Fruit fly (Drosophila melanogaster): ENCODE data around the gene PolI.
A peak's percentile ranks its signal among the peaks of the same experiment; 100 is the strongest.

Gene PolI

DNA sequence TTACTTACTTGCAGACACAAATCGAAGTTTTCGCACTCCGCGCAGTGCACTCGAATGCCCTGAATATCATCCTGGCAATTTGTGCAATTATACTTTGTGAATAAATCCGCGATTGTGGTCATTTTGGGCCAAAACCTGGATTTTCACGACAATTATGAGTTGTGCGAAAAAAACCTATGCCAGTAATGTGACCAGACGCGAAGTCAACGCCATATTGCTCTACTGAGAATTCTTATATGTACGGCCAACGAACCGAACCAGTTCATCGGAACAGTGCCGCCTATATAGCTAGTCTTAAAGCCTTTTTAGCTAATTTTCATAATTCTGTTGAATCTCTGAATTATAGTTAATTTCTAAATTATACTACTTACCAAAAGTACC lies 7.0 kb downstream of the PolI start, which contains the start of gene Ada2b (continued):
- TF ChIP-seq Bgb (GFP tag; IDR thresholded peaks at IDR 0.05; ENCODE audit: partially characterized antibody) (peak; percentile 47), ato (GFP tag; IDR thresholded peaks at IDR 0.05; ENCODE audit: partially characterized antibody) (peak; percentile 29; the same call in 1 of the 2 replicates), row (GFP tag; IDR thresholded peaks at IDR 0.05) (peak; percentile 64), BEAF-32 (GFP tag; optimal IDR thresholded peaks at IDR 0.05) (peak; percentile 58), Atf6 (GFP tag; IDR thresholded peaks at IDR 0.05) (0 out of 2 replicates have a peak, but pooled peaks have one; percentile 6), CG13296 (GFP tag; optimal IDR thresholded peaks at IDR 0.05) (no peak), Scr (GFP tag; IDR thresholded peaks at IDR 0.05; ENCODE audit: partially characterized antibody) (peak; percentile 45), Sry-δ (GFP tag; optimal IDR thresholded peaks at IDR 0.05) (peak; percentile 18), CG16813 (GFP tag; IDR thresholded peaks at IDR 0.05; ENCODE audit: partially characterized antibody) (peak; percentile 41; the same call in 1 of the 3 replicates), YL-1 (GFP tag; optimal IDR thresholded peaks at IDR 0.05) (peak; percentile 89), CG31441 (GFP tag; IDR thresholded peaks at IDR 0.05) (0 out of 2 replicates have a peak, but pooled peaks have one; percentile 4), Chrac-16 (GFP tag; optimal IDR thresholded peaks at IDR 0.05) (no peak), CG4617 (GFP tag; optimal IDR thresholded peaks at IDR 0.05; ENCODE audit: borderline replicate concordance) (peak; percentile 92), CG14667 (GFP tag; IDR thresholded peaks at IDR 0.05) (no peak), stwl (tag; optimal IDR thresholded peaks at IDR 0.05) (peak; percentile 57), CG9797 (GFP tag; optimal IDR thresholded peaks at IDR 0.05) (peak; percentile 86), CG1603 (tag; optimal IDR thresholded peaks at IDR 0.05) (peak; percentile 32), CG13287 (GFP tag; IDR thresholded peaks at IDR 0.05; ENCODE audit: partially characterized antibody) (peak; percentile 35; the same call in 1 of the 2 replicates), CG17612 (GFP tag; IDR thresholded peaks at IDR 0.05) (no peak), rib (GFP tag; IDR thresholded peaks at IDR 0.05) (peak; percentile 32; the same call in 1 of the 2 replicates), CG15514 (GFP tag; optimal IDR thresholded peaks at IDR 0.05) (peak; percentile 99), CG3847 (GFP tag; IDR thresholded peaks at IDR 0.05) (no peak), cg (GFP tag; optimal IDR thresholded peaks at IDR 0.05) (peak; percentile 86), MBD-R2 (GFP tag; IDR thresholded peaks at IDR 0.05) (peak; percentile 48; the same call in 1 of the 2 replicates), phol (tag; optimal IDR thresholded peaks at IDR 0.05) (peak; percentile 99), CG11695 (GFP tag; IDR thresholded peaks at IDR 0.05) (no peak), CG15479 (GFP tag; optimal IDR thresholded peaks at IDR 0.05) (peak; percentile 40), al (GFP tag; IDR thresholded peaks at IDR 0.05) (no peak), luna (GFP tag; optimal IDR thresholded peaks at IDR 0.05) (no peak), lov (optimal IDR thresholded peaks at IDR 0.05) (no peak), lov (GFP tag; IDR thresholded peaks at IDR 0.05) (0 out of 3 replicates have a peak, but pooled peaks have one; percentile 2), CG34422 (GFP tag; IDR thresholded peaks at IDR 0.05) (peak; percentile 49; the same call in 2 of the 3 replicates), CG14050 (GFP tag; IDR thresholded peaks at IDR 0.05) (no peak), CG6791 (GFP tag; IDR thresholded peaks at IDR 0.05; ENCODE audit: partially characterized antibody) (peak; percentile 34; the same call in 1 of the 3 replicates), pzg (GFP tag; optimal IDR thresholded peaks at IDR 0.05) (peak; percentile 73), nerfin-2 (GFP tag; IDR thresholded peaks at IDR 0.05; ENCODE audit: partially characterized antibody) (peak; percentile 31; the same call in 1 of the 2 replicates), CG30020 (tag; optimal IDR thresholded peaks at IDR 0.05) (peak; percentile 25)

DNA sequence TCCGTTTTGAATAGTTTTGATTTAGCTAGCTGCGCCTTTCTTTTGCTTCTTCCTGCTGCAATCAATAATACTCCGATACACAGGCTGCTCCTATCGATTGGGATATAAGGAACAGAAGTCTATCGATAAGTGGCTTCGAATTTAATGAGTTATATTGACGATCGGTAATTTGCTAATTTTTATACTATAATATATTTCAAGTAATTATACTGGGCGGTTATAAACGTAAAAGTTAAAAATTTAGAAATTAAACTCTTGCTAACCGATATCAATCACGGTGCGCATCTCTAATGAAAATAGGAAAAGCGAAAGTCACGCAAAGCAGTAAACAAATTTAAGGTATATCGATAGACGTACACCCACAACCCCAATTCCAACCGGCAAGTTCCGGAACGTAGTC lies 10.4 kb downstream of the PolI start, which contains the start of the genes CG9636, CG18749 and CG33722:
TSS of gene CG9636 (minus strand) at position 73 of the 400 bp plus-strand sequence.
TSS of gene CG18749 (plus strand) at position 336 of the 400 bp plus-strand sequence.
TSS of gene CG33722 (plus strand) at position 336 of the 400 bp plus-strand sequence.
- TF ChIP-seq tap (tag; optimal IDR thresholded peaks at IDR 0.05) (peak; percentile 63), ara (GFP tag; IDR thresholded peaks at IDR 0.05) (peak; percentile 43; the same call in 1 of the 2 replicates), jing (GFP tag; optimal IDR thresholded peaks at IDR 0.05) (no peak), pan (optimal IDR thresholded peaks at IDR 0.05) (no peak), pan (GFP tag; optimal IDR thresholded peaks at IDR 0.05 in 1 of 2, IDR thresholded peaks at IDR 0.05 in 1 of 2) (peak in 1 of 2 experiments; percentile 66), phol (tag; optimal IDR thresholded peaks at IDR 0.05) (peak; percentile 73), Ptx1 (GFP tag; IDR thresholded peaks at IDR 0.05) (peak; percentile 70), gsb-n (tag; optimal IDR thresholded peaks at IDR 0.05) (peak; percentile 67), wdn (GFP tag; IDR thresholded peaks at IDR 0.05) (no peak), slp2 (GFP tag; optimal IDR thresholded peaks at IDR 0.05) (peak; percentile 11), CG10366 (GFP tag; IDR thresholded peaks at IDR 0.05) (peak; percentile 39; the same call in 1 of the 2 replicates), ci (GFP tag; IDR thresholded peaks at IDR 0.05) (peak; percentile 68; the same call in 2 of the 3 replicates), CG1647 (GFP tag; optimal IDR thresholded peaks at IDR 0.05) (no peak), ash1 (GFP tag; optimal IDR thresholded peaks at IDR 0.05) (no peak), gcm (GFP tag; optimal IDR thresholded peaks at IDR 0.05) (peak; percentile 76), zfh2 (GFP tag; optimal IDR thresholded peaks at IDR 0.05) (peak; percentile 41)
